Worm (Caenorhabditis elegans): ENCODE measurements around the gene lips-6.

Gene lips-6

ce11 chrIV:11986407-11986806 lies 29.1 kb downstream of the lips-6 start:
- TF ChIP-seq B0310.2 (tag; optimal IDR thresholded peaks at IDR 0.05): no peak
- TF ChIP-seq ama-1 (optimal IDR thresholded peaks at IDR 0.05): no peak

- TF ChIP-seq scrt-1 (GFP tag; IDR thresholded peaks at IDR 0.05) (no peak), hnd-1 (tag; optimal IDR thresholded peaks at IDR 0.05) (no peak), B0310.2 (tag; optimal IDR thresholded peaks at IDR 0.05) (no peak), aly-1 (tag; optimal IDR thresholded peaks at IDR 0.05) (no peak), ceh-13 (GFP tag; optimal IDR thresholded peaks at IDR 0.05) (no peak), pes-1 (GFP tag; IDR thresholded peaks at IDR 0.05) (no peak), sea-1 (GFP tag; conservative IDR thresholded peaks at IDR 0.05) (no peak), flt-1 (GFP tag; IDR thresholded peaks at IDR 0.05) (no peak), ets-7 (tag; optimal IDR thresholded peaks at IDR 0.05) (no peak), F13C5.2 (tag; optimal IDR thresholded peaks at IDR 0.05) (no peak), tra-4 (tag; optimal IDR thresholded peaks at IDR 0.05) (no peak)
Observed at ce11 chrIV:11970171-11970570, 45.3 kb downstream of the lips-6 start, which contains the start of gene ZK829.9. Gene ZK829.9 (plus strand): TSS chrIV:11970534.

- no peak for TF ChIP-seq pes-1 (GFP tag; IDR thresholded peaks at IDR 0.05)
- no peak for TF ChIP-seq ceh-36 (tag; optimal IDR thresholded peaks at IDR 0.05)
- no peak for TF ChIP-seq tbx-37 (GFP tag; conservative IDR thresholded peaks at IDR 0.05)
- no peak for TF ChIP-seq hmbx-1 (tag; optimal IDR thresholded peaks at IDR 0.05)
- no peak for TF ChIP-seq aly-1 (tag; optimal IDR thresholded peaks at IDR 0.05)
- no peak for TF ChIP-seq hmg-4 (GFP tag; optimal IDR thresholded peaks at IDR 0.05)
- no peak for TF ChIP-seq ceh-13 (GFP tag; optimal IDR thresholded peaks at IDR 0.05)
- TF ChIP-seq tbx-11 (GFP tag; IDR thresholded peaks at IDR 0.05): no peak
- no peak for TF ChIP-seq ets-7 (tag; optimal IDR thresholded peaks at IDR 0.05)
- no peak for TF ChIP-seq sea-1 (GFP tag; conservative IDR thresholded peaks at IDR 0.05)
- TF ChIP-seq scrt-1 (GFP tag; IDR thresholded peaks at IDR 0.05): no peak
- no peak for TF ChIP-seq B0310.2 (tag; optimal IDR thresholded peaks at IDR 0.05)
- no peak for TF ChIP-seq hnd-1 (tag; optimal IDR thresholded peaks at IDR 0.05)
- no peak for TF ChIP-seq tra-4 (tag; optimal IDR thresholded peaks at IDR 0.05)
- no peak for TF ChIP-seq F13C5.2 (tag; optimal IDR thresholded peaks at IDR 0.05)
- no peak for TF ChIP-seq flt-1 (GFP tag; IDR thresholded peaks at IDR 0.05)
- TF ChIP-seq ama-1 (optimal IDR thresholded peaks at IDR 0.05): no peak
Observed at ce11 chrIV:11965327-11965726, 50.2 kb downstream of the lips-6 start, which contains the start of gene srj-1. Gene srj-1 (minus strand): TSS chrIV:11965427.
